Fruit fly (Drosophila melanogaster) whole organism, larva: ENCODE measurements around the gene CG7065.
A peak's percentile ranks its signal among the peaks of the same experiment; 100 is the strongest.

Experiments used
- noc ChIP-seq: fragments of 200-800 bp; sonication (Bioruptor generic); optimal IDR thresholded peaks from 3 replicates; lab custom pipeline; 2019; ENCODE audit warnings: missing biosample characterization, mild to moderate bottlenecking, missing genetic modification characterization, moderate library complexity

Gene CG7065

dm6 chrX:9191357-9191756 lies 49.1 kb downstream of the CG7065 start, which contains the start of gene CG12057:
CG12057 (plus strand) TSS chrX:9191657.
- no peak for TF ChIP-seq noc (tag; lab: Kevin White, UChicago)

dm6 chrX:9192429-9192828 lies 50.1 kb downstream of the CG7065 start, which contains the start of gene CG12056:
CG12056 (plus strand) TSS chrX:9192669.
- no peak for TF ChIP-seq noc (tag; lab: Kevin White, UChicago)

- TF ChIP-seq noc (tag; lab: Kevin White, UChicago) = peak; percentile 30
Measured at dm6 chrX:9193604-9194003, 51.3 kb downstream of the CG7065 start, which contains the start of gene CG12106. CG12106 (plus strand) TSS chrX:9193898.

- TF ChIP-seq noc (tag; lab: Kevin White, UChicago) = no peak
Measured at dm6 chrX:9195311-9195710, 53.0 kb downstream of the CG7065 start.

dm6 chrX:9196362-9196761 lies 54.1 kb downstream of the CG7065 start, which contains the start of gene CG12118:
CG12118 (minus strand) TSS chrX:9196414.
- peak; percentile 68 for TF ChIP-seq noc (tag; lab: Kevin White, UChicago)
